Worm (Caenorhabditis elegans): ENCODE data around the gene Y57E12B.4.

DNA sequence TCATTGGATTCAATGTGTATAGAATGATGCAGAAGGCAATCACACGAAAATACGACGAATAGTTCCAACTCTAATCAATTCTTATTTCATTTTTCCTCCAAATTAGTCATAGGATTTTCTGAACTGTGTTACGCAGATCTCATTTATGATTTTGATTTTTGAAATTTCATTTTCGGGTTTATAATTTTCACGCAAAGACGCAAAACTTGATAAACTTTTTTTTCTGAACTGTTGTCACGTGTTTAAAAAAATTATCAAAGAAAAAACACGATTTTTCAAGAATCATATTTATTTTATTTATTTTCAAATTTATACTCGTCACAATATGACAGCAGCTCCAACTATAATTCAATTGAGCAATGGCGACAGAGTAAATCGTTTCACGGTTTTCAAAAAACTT is 50.6 kb downstream of the Y57E12B.4 start, which contains the start of gene K11C4.1:
- no peak for TF ChIP-seq hlh-6 (tag; optimal IDR thresholded peaks at IDR 0.05)
- no peak for TF ChIP-seq sox-4 (tag; optimal IDR thresholded peaks at IDR 0.05)
- no peak for TF ChIP-seq ahr-1 (tag; optimal IDR thresholded peaks at IDR 0.05)
- TF ChIP-seq ceh-14 (tag; optimal IDR thresholded peaks at IDR 0.05): no peak
- TF ChIP-seq zip-5 (tag; optimal IDR thresholded peaks at IDR 0.05): no peak
- no peak for TF ChIP-seq ceh-18 (tag; optimal IDR thresholded peaks at IDR 0.05)
- TF ChIP-seq K02D7.2 (tag; optimal IDR thresholded peaks at IDR 0.05): no peak
- TF ChIP-seq unc-55 (GFP tag; optimal IDR thresholded peaks at IDR 0.05): no peak
- no peak for TF ChIP-seq C08G9.2 (tag; optimal IDR thresholded peaks at IDR 0.05)
- no peak for TF ChIP-seq T23F11.4 (GFP tag; optimal IDR thresholded peaks at IDR 0.05)

Data from whole organism, late embryonic.